Worm (Caenorhabditis elegans): ENCODE results near the gene T11G6.5.

- TF ChIP-seq mxl-3 (GFP tag; optimal IDR thresholded peaks at IDR 0.05): no peak
- TF ChIP-seq snpc-1.2 (GFP tag; IDR thresholded peaks at IDR 0.05): no peak
- TF ChIP-seq zfp-3 (GFP tag; conservative IDR thresholded peaks at IDR 0.05): no peak
- TF ChIP-seq aha-1 (tag): no peak
- no peak for TF ChIP-seq nhr-11 (tag; optimal IDR thresholded peaks at IDR 0.05)
- TF ChIP-seq zfp-2 (tag; optimal IDR thresholded peaks at IDR 0.05): no peak
- no peak for TF ChIP-seq lsy-2 (tag; optimal IDR thresholded peaks at IDR 0.05)
- no peak for TF ChIP-seq unc-62 (GFP tag; optimal IDR thresholded peaks at IDR 0.05 in 1 of 2)
- TF ChIP-seq unc-62 (tag; optimal IDR thresholded peaks at IDR 0.05): no peak
- peak; percentile 51; the same call in 1 of the 2 replicates for TF ChIP-seq php-3 (GFP tag; IDR thresholded peaks at IDR 0.05)
- no peak for TF ChIP-seq sdz-12 (GFP tag; optimal IDR thresholded peaks at IDR 0.05)
- peak; percentile 32 for TF ChIP-seq pqm-1 (tag; optimal IDR thresholded peaks at IDR 0.05)
- TF ChIP-seq rbr-2 (tag; optimal IDR thresholded peaks at IDR 0.05): no peak
Measured at ce11 chrIV:10795678-10796077, 46.9 kb downstream of the T11G6.5 start.
